Worm (Caenorhabditis elegans): ENCODE results near the gene Y17D7B.3.

The Y17D7B.3 gene

ce11 chrV:18811360-18811759, 24.8 kb upstream of the Y17D7B.3 start, which contains the start of gene C54E10.7:
C54E10.7 (plus strand) TSS chrV:18811660.
- TF ChIP-seq attf-5 (GFP tag; optimal IDR thresholded peaks at IDR 0.05): no peak
- TF ChIP-seq rcor-1 (GFP tag; IDR thresholded peaks at IDR 0.05): no peak
- TF ChIP-seq F57C9.4 (tag; optimal IDR thresholded peaks at IDR 0.05): no peak
- TF ChIP-seq akir-1 (GFP tag; optimal IDR thresholded peaks at IDR 0.05): no peak
- TF ChIP-seq F10E7.11 (tag; optimal IDR thresholded peaks at IDR 0.05): no peak
- no peak for TF ChIP-seq die-1 (tag; optimal IDR thresholded peaks at IDR 0.05)
- TF ChIP-seq attf-3 (GFP tag; conservative IDR thresholded peaks at IDR 0.05): no peak
- TF ChIP-seq sptf-2 (GFP tag; optimal IDR thresholded peaks at IDR 0.05): no peak
- no peak for TF ChIP-seq zfh-2 (GFP tag; conservative IDR thresholded peaks at IDR 0.05)
- TF ChIP-seq Y53G8AR.9 (GFP tag; conservative IDR thresholded peaks at IDR 0.05): no peak

ce11 chrV:18810705-18811104, 24.1 kb upstream of the Y17D7B.3 start, which contains the start of gene C54E10.3:
C54E10.3 (plus strand) TSS chrV:18811005.
- no peak for TF ChIP-seq C17E4.6 (GFP tag; IDR thresholded peaks at IDR 0.05)

- TF ChIP-seq Y79H2A.3 (GFP tag; conservative IDR thresholded peaks at IDR 0.05) (no peak), xnd-1 (tag; optimal IDR thresholded peaks at IDR 0.05) (no peak), tbp1 (GFP tag; optimal IDR thresholded peaks at IDR 0.05) (no peak), zfh-2 (GFP tag; conservative IDR thresholded peaks at IDR 0.05) (0 out of 2 replicates have a peak, but pooled peaks have one; percentile 38), athp-1 (tag; optimal IDR thresholded peaks at IDR 0.05) (no peak), dpff-1 (tag; optimal IDR thresholded peaks at IDR 0.05) (no peak), T07F8.4 (tag; optimal IDR thresholded peaks at IDR 0.05) (no peak), tbx-9 (tag; optimal IDR thresholded peaks at IDR 0.05; ENCODE audit: borderline replicate concordance) (no peak), ceh-79 (tag; optimal IDR thresholded peaks at IDR 0.05) (no peak), ztf-6 (GFP tag; IDR thresholded peaks at IDR 0.05) (no peak), Y67H2A.10 (GFP tag; conservative IDR thresholded peaks at IDR 0.05) (no peak), hmg-1.2 (GFP tag; IDR thresholded peaks at IDR 0.05) (peak; percentile 63; the same call in 1 of the 2 replicates), let-607 (tag; optimal IDR thresholded peaks at IDR 0.05) (no peak), mes-4 (tag; optimal IDR thresholded peaks at IDR 0.05) (no peak), nfya-2 (GFP tag; IDR thresholded peaks at IDR 0.05) (no peak), F37B4.10 (GFP tag; IDR thresholded peaks at IDR 0.05) (no peak), K12H6.12 (tag; optimal IDR thresholded peaks at IDR 0.05) (no peak), egl-18 (GFP tag; IDR thresholded peaks at IDR 0.05) (no peak)
Observed at ce11 chrV:18808621-18809020, 22.0 kb upstream of the Y17D7B.3 start, which contains the start of gene C54E10.6. C54E10.6 (minus strand) TSS chrV:18808729.

- TF ChIP-seq cebp-1 (GFP tag; IDR thresholded peaks at IDR 0.05) (no peak), cebp-1 (tag; optimal IDR thresholded peaks at IDR 0.05) (no peak), him-1 (tag; optimal IDR thresholded peaks at IDR 0.05) (no peak), nhr-120 (GFP tag; IDR thresholded peaks at IDR 0.05) (no peak), lsl-1 (GFP tag; optimal IDR thresholded peaks at IDR 0.05) (no peak), attf-6 (GFP tag; IDR thresholded peaks at IDR 0.05) (no peak), somi-1 (GFP tag; optimal IDR thresholded peaks at IDR 0.05) (no peak), let-526 (GFP tag; IDR thresholded peaks at IDR 0.05) (no peak), lsy-27 (tag; optimal IDR thresholded peaks at IDR 0.05; ENCODE audit: borderline replicate concordance, insufficient read depth) (no peak), chd-7 (tag; optimal IDR thresholded peaks at IDR 0.05) (no peak), T07F8.4 (tag; optimal IDR thresholded peaks at IDR 0.05) (no peak), rec-8 (tag; optimal IDR thresholded peaks at IDR 0.05) (no peak), dpl-1 (GFP tag; optimal IDR thresholded peaks at IDR 0.05) (no peak)
Observed at ce11 chrV:18806409-18806808, 19.8 kb upstream of the Y17D7B.3 start, which contains the start of gene sri-10. sri-10 (minus strand) TSS chrV:18806509.
